Fruit fly (Drosophila melanogaster): ENCODE results near the gene Csl4.

- TF ChIP-seq rgr (GFP tag; optimal IDR thresholded peaks at IDR 0.05) (no peak), h (GFP tag; optimal IDR thresholded peaks at IDR 0.05) (no peak), HLH106 (tag; optimal IDR thresholded peaks at IDR 0.05) (no peak), fru (GFP tag; optimal IDR thresholded peaks at IDR 0.05) (no peak), foxo (GFP tag; optimal IDR thresholded peaks at IDR 0.05) (no peak), br (GFP tag; optimal IDR thresholded peaks at IDR 0.05) (no peak), OdsH (GFP tag; optimal IDR thresholded peaks at IDR 0.05) (no peak), dsf (GFP tag; optimal IDR thresholded peaks at IDR 0.05; ENCODE audit: borderline replicate concordance) (no peak), Rel (GFP tag; optimal IDR thresholded peaks at IDR 0.05) (no peak), Rel (tag; optimal IDR thresholded peaks at IDR 0.05) (no peak), GATAd (GFP tag; optimal IDR thresholded peaks at IDR 0.05) (no peak)
These were observed 3.3 kb downstream of the Csl4 start, which contains the start of gene CG6230 for dm6 chr2L:11119966-11120517.
